Fruit fly (Drosophila melanogaster) whole organism, embryonic: Measurements from ENCODE around the gene SrpRbeta.
A peak's percentile ranks its signal among the peaks of the same experiment; 100 is the strongest.

Source experiments
- Atf6 ChIP-seq: fragments of 200-800 bp; sonication (Bioruptor generic); IDR thresholded peaks from 2 replicates; pipeline ENCODE4 v1.3.6; 2022; ENCODE audit warnings: missing biosample characterization, missing genetic modification characterization
- CG10959 ChIP-seq: fragments of 200-800 bp; sonication (Bioruptor generic); IDR thresholded peaks from 2 replicates; pipeline ENCODE4 v1.3.6; 2022; ENCODE audit warnings: missing biosample characterization, missing genetic modification characterization
- CG11085 ChIP-seq: fragments of 200-800 bp; sonication (Bioruptor generic); IDR thresholded peaks from 2 replicates; pipeline ENCODE4 v1.3.6; 2022; ENCODE audit warnings: missing biosample characterization, missing genetic modification characterization
- CG11504 ChIP-seq: fragments of 200-800 bp; sonication (Bioruptor generic); optimal IDR thresholded peaks from 3 replicates; lab custom pipeline; 2019; ENCODE audit warnings: missing biosample characterization, mild to moderate bottlenecking, missing genetic modification characterization, moderate library complexity
- CG12071 ChIP-seq: fragments of 200-800 bp; sonication (Bioruptor generic); optimal IDR thresholded peaks from 3 replicates; lab custom pipeline; 2018; ENCODE audit warnings: missing biosample characterization, mild to moderate bottlenecking, missing genetic modification characterization
- CG12155 ChIP-seq: fragments of 200-800 bp; sonication (Bioruptor generic); optimal IDR thresholded peaks from 3 replicates; lab custom pipeline; 2016; ENCODE audit warnings: missing biosample characterization, missing genetic modification characterization
- CG12236 ChIP-seq: fragments of 200-800 bp; sonication (Bioruptor generic); optimal IDR thresholded peaks from 2 replicates; lab custom pipeline; 2016; ENCODE audit warnings: missing biosample characterization, missing genetic modification characterization
- CG12391 ChIP-seq: fragments of 200-800 bp; sonication (Bioruptor generic); optimal IDR thresholded peaks from 3 replicates; lab custom pipeline; 2018; ENCODE audit warnings: missing biosample characterization, mild to moderate bottlenecking, missing genetic modification characterization, moderate library complexity
- CG14710 ChIP-seq: fragments of 200-800 bp; sonication (Bioruptor generic); optimal IDR thresholded peaks from 3 replicates; lab custom pipeline; 2019; ENCODE audit warnings: missing biosample characterization, mild to moderate bottlenecking, missing genetic modification characterization, moderate library complexity
- CG15073 ChIP-seq: fragments of 200-800 bp; sonication (Bioruptor generic); optimal IDR thresholded peaks from 2 replicates; lab custom pipeline; 2016; ENCODE audit warnings: missing biosample characterization, missing genetic modification characterization
- CG16815 ChIP-seq: fragments of 200-800 bp; sonication (Bioruptor generic); optimal IDR thresholded peaks from 3 replicates; lab custom pipeline; 2017; ENCODE audit warnings: missing biosample characterization, mild to moderate bottlenecking, missing genetic modification characterization
- CG1792 ChIP-seq: fragments of 200-800 bp; sonication (Bioruptor generic); optimal IDR thresholded peaks from 2 replicates; lab custom pipeline; 2016; ENCODE audit warnings: missing biosample characterization, missing genetic modification characterization
- CG18262 ChIP-seq: fragments of 200-800 bp; optimal IDR thresholded peaks from 3 replicates; lab custom pipeline; 2019; ENCODE audit warnings: missing biosample characterization, mild to moderate bottlenecking, missing genetic modification characterization, moderate library complexity
- CG2120 ChIP-seq: fragments of 200-800 bp; sonication (Bioruptor generic); optimal IDR thresholded peaks from 3 replicates; lab custom pipeline; 2016; ENCODE audit warnings: missing biosample characterization, missing genetic modification characterization
- CG2678 ChIP-seq: fragments of 200-800 bp; sonication (Bioruptor generic); optimal IDR thresholded peaks from 3 replicates; lab custom pipeline; 2019; ENCODE audit warnings: missing biosample characterization, mild to moderate bottlenecking, missing genetic modification characterization, moderate library complexity
- CG2889 ChIP-seq: fragments of 200-800 bp; sonication (Bioruptor generic); IDR thresholded peaks from 3 replicates; pipeline ENCODE4 v1.3.6; 2022; ENCODE audit warnings: missing biosample characterization, missing genetic modification characterization
- CG31365 ChIP-seq: fragments of 200-800 bp; sonication (Bioruptor generic); optimal IDR thresholded peaks from 2 replicates; lab custom pipeline; 2018; ENCODE audit warnings: missing biosample characterization, mild to moderate bottlenecking, missing genetic modification characterization
- CG3163 ChIP-seq: fragments of 200-800 bp; sonication (Bioruptor generic); optimal IDR thresholded peaks from 3 replicates; lab custom pipeline; 2016; ENCODE audit warnings: missing biosample characterization, missing genetic modification characterization
- CG33213 ChIP-seq: fragments of 200-800 bp; sonication (Bioruptor generic); optimal IDR thresholded peaks from 3 replicates; lab custom pipeline; 2016; ENCODE audit warnings: missing biosample characterization, missing genetic modification characterization
- CG4424 ChIP-seq: fragments of 200-800 bp; sonication (Bioruptor generic); optimal IDR thresholded peaks from 3 replicates; lab custom pipeline; 2016; ENCODE audit warnings: missing biosample characterization, missing genetic modification characterization
- CG5953 ChIP-seq: fragments of 200-800 bp; sonication (Bioruptor generic); IDR thresholded peaks from 2 replicates; pipeline ENCODE4 v1.3.6; 2022; ENCODE audit warnings: missing biosample characterization, missing genetic modification characterization
- CG6175 ChIP-seq: fragments of 200-800 bp; sonication (Bioruptor generic); IDR thresholded peaks from 3 replicates; pipeline ENCODE4 v1.3.6; 2022; ENCODE audit warnings: missing biosample characterization, missing genetic modification characterization
- CG8281 ChIP-seq: fragments of 200-800 bp; sonication (Bioruptor generic); optimal IDR thresholded peaks from 2 replicates; lab custom pipeline; 2018; ENCODE audit warnings: missing biosample characterization, mild to moderate bottlenecking, missing genetic modification characterization, moderate library complexity
- CG8290 ChIP-seq, 3 experiments: fragments of 200-800 bp; sonication (Bioruptor generic); optimal IDR thresholded peaks; 2 replicates each; lab custom pipeline; 2016 to 2019; ENCODE audit warnings: missing biosample characterization in 3 of 3, missing genetic modification characterization in 3 of 3, mild to moderate bottlenecking in 2 of 3, moderate library complexity in 1 of 3
- CG9876 ChIP-seq: fragments of 200-800 bp; sonication (Bioruptor generic); optimal IDR thresholded peaks from 2 replicates; lab custom pipeline; 2016; ENCODE audit warnings: missing biosample characterization, missing genetic modification characterization
- D19A ChIP-seq: fragments of 200-800 bp; optimal IDR thresholded peaks from 3 replicates; lab custom pipeline; 2019; ENCODE audit warnings: missing biosample characterization, mild to moderate bottlenecking, missing genetic modification characterization, moderate library complexity
- H2.0 ChIP-seq: fragments of 200-800 bp; sonication (Bioruptor generic); IDR thresholded peaks from 2 replicates; pipeline ENCODE4 v1.3.6; 2022; ENCODE audit warnings: missing biosample characterization, missing genetic modification characterization
- HHEX ChIP-seq: fragments of 200-800 bp; sonication (Bioruptor generic); optimal IDR thresholded peaks from 3 replicates; lab custom pipeline; 2017; ENCODE audit warnings: missing biosample characterization, mild to moderate bottlenecking, missing genetic modification characterization, missing genetic modification reagents
- Nf-YA ChIP-seq: fragments of 200-800 bp; sonication (Bioruptor generic); IDR thresholded peaks from 2 replicates; pipeline ENCODE4 v1.3.6; 2022; ENCODE audit warnings: missing biosample characterization, missing genetic modification characterization
- Oli ChIP-seq: fragments of 200-800 bp; sonication (Bioruptor generic); optimal IDR thresholded peaks from 2 replicates; lab custom pipeline; 2018; ENCODE audit warnings: missing biosample characterization, mild to moderate bottlenecking, missing genetic modification characterization, moderate library complexity
- Opbp ChIP-seq: fragments of 200-800 bp; sonication (Bioruptor generic); IDR thresholded peaks from 3 replicates; pipeline ENCODE4 v1.3.6; 2022; ENCODE audit warnings: missing biosample characterization, missing genetic modification characterization; ENCODE audit not compliant: partially characterized antibody
- Poxn ChIP-seq: fragments of 200-800 bp; sonication (Bioruptor generic); IDR thresholded peaks from 2 replicates; pipeline ENCODE4 v1.3.6; 2022; ENCODE audit warnings: missing biosample characterization, missing genetic modification characterization
- Ravus ChIP-seq: fragments of 200-800 bp; sonication (Bioruptor generic); IDR thresholded peaks from 2 replicates; pipeline ENCODE4 v1.3.6; 2022; ENCODE audit warnings: missing biosample characterization, missing genetic modification characterization
- Sin3A ChIP-seq: fragments of >200 bp; optimal IDR thresholded peaks from 2 replicates; lab custom pipeline; 2018
- Six4 ChIP-seq: fragments of 200-800 bp; sonication (Bioruptor generic); optimal IDR thresholded peaks from 2 replicates; lab custom pipeline; 2016; ENCODE audit warnings: missing biosample characterization, missing genetic modification characterization
- Tbp ChIP-seq: fragments of >200 bp; optimal IDR thresholded peaks from 2 replicates; lab custom pipeline; 2018; ENCODE audit warnings: missing biosample characterization, missing genetic modification characterization
- ac ChIP-seq: fragments of 200-800 bp; sonication (Bioruptor generic); optimal IDR thresholded peaks from 3 replicates; lab custom pipeline; 2017; ENCODE audit warnings: missing biosample characterization, mild to moderate bottlenecking, missing genetic modification characterization
- ase ChIP-seq: fragments of 200-800 bp; sonication (Bioruptor generic); IDR thresholded peaks from 3 replicates; pipeline ENCODE4 v1.3.6; 2022; ENCODE audit warnings: missing biosample characterization, missing genetic modification characterization
- ato ChIP-seq: fragments of 200-800 bp; sonication (Bioruptor generic); IDR thresholded peaks from 2 replicates; pipeline ENCODE4 v1.3.6; 2022; ENCODE audit warnings: missing biosample characterization, missing genetic modification characterization; ENCODE audit not compliant: partially characterized antibody
- fd64A ChIP-seq: fragments of 200-800 bp; sonication (Bioruptor generic); optimal IDR thresholded peaks from 3 replicates; lab custom pipeline; 2018; ENCODE audit warnings: missing biosample characterization, mild to moderate bottlenecking, missing genetic modification characterization
- grn ChIP-seq: fragments of 200-800 bp; sonication (Bioruptor generic); optimal IDR thresholded peaks from 3 replicates; lab custom pipeline; 2017; ENCODE audit warnings: missing biosample characterization, missing genetic modification characterization
- hb ChIP-seq: fragments of 200-800 bp; sonication (Bioruptor generic); IDR thresholded peaks from 3 replicates; pipeline ENCODE4 v1.3.6; 2022; ENCODE audit warnings: missing biosample characterization, missing genetic modification characterization; ENCODE audit not compliant: partially characterized antibody
- jing ChIP-seq: fragments of 200-800 bp; sonication (Bioruptor generic); optimal IDR thresholded peaks from 2 replicates; lab custom pipeline; 2018; ENCODE audit warnings: missing biosample characterization, mild to moderate bottlenecking, missing genetic modification characterization
- org-1 ChIP-seq: fragments of 200-800 bp; sonication (Bioruptor generic); optimal IDR thresholded peaks from 2 replicates; lab custom pipeline; 2017; ENCODE audit warnings: missing biosample characterization, missing genetic modification characterization
- p53 ChIP-seq: fragments of 200-800 bp; sonication (Bioruptor generic); optimal IDR thresholded peaks from 2 replicates; lab custom pipeline; 2016; ENCODE audit warnings: missing biosample characterization, missing genetic modification characterization
- pnt ChIP-seq: fragments of 200-800 bp; sonication (Bioruptor generic); optimal IDR thresholded peaks from 3 replicates; lab custom pipeline; 2016; ENCODE audit warnings: missing biosample characterization, missing genetic modification characterization
- pzg ChIP-seq: fragments of 200-800 bp; sonication (Bioruptor generic); optimal IDR thresholded peaks from 3 replicates; lab custom pipeline; 2018; ENCODE audit warnings: missing biosample characterization, mild to moderate bottlenecking, missing genetic modification characterization, moderate library complexity
- rib ChIP-seq: fragments of 200-800 bp; sonication (Bioruptor generic); IDR thresholded peaks from 2 replicates; pipeline ENCODE4 v1.3.6; 2022; ENCODE audit warnings: missing biosample characterization, missing genetic modification characterization
- sens ChIP-seq: fragments of 200-800 bp; sonication (Bioruptor generic); peaks from one replicate; lab custom pipeline; 2016; ENCODE audit warnings: missing biosample characterization, missing genetic modification characterization
- slp2 ChIP-seq: fragments of 200-800 bp; sonication (Bioruptor generic); optimal IDR thresholded peaks from 2 replicates; lab custom pipeline; 2016; ENCODE audit warnings: missing biosample characterization, missing genetic modification characterization
- tgo ChIP-seq: fragments of 200-800 bp; sonication (Bioruptor generic); IDR thresholded peaks from 3 replicates; pipeline ENCODE4 v1.3.6; 2022; ENCODE audit warnings: missing biosample characterization, missing genetic modification characterization

Gene SrpRbeta

DNA sequence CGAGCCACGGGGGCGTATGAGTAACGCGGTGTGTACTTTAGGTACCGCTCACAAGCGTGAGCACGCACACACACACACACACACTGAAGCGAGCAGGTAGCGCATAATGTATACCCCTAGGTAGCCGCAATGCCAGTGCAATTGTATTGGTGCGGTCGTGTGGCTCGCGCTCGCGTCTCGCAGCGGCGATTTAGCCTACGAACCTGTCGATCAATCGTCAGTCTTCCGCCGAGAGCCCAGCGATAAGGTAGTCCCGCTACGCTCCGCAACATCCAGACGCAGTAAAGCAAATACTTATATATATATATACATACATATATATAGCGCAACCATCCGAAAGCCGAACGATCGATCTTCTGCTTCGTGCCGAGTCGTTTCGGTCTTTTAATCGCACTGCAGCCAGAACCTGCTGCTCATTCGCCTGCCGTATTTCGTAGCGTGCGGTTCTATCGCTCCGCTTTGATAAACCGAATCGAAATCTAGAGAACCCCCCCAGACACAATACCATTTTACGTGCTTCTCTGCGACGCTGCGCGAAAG, 44.4 kb downstream of the SrpRbeta start, which contains the start of gene hry (continued):
- TF ChIP-seq CG2678 (tag; lab: Kevin White, UChicago), result peak; percentile 40
- peak; percentile 25 for TF ChIP-seq HHEX (GFP tag; lab: Kevin White, UChicago)
- TF ChIP-seq CG1792 (GFP tag; lab: Kevin White, UChicago), result no peak
- TF ChIP-seq CG33213 (GFP tag; lab: Kevin White, UChicago), result no peak
- TF ChIP-seq Sin3A, result no peak
- TF ChIP-seq CG4424 (GFP tag; lab: Kevin White, UChicago), result no peak
- TF ChIP-seq Opbp, result peak; percentile 69; the same call in 2 of the 3 replicates
- TF ChIP-seq CG9876 (GFP tag; lab: Kevin White, UChicago), result no peak
- no peak for TF ChIP-seq Poxn (GFP tag; lab: Robert Waterston, UW)
- TF ChIP-seq CG8290 (GFP tag; optimal IDR thresholded peaks at IDR 0.05; lab: Kevin White, UChicago), result no peak
- peak; percentile 35 to 63 for TF ChIP-seq CG8290 (tag; optimal IDR thresholded peaks at IDR 0.05; lab: Kevin White, UChicago)
- no peak for TF ChIP-seq hb (GFP tag; lab: Robert Waterston, UW)
- peak; percentile 37 for TF ChIP-seq CG12391 (tag; lab: Kevin White, UChicago)
- no peak for TF ChIP-seq CG2889 (GFP tag; lab: Robert Waterston, UW)
- TF ChIP-seq CG12071, result peak; percentile 38
- TF ChIP-seq jing (GFP tag; lab: Kevin White, UChicago), result peak; percentile 58
- no peak for TF ChIP-seq H2.0 (GFP tag; lab: Robert Waterston, UW)
- TF ChIP-seq Ravus, result no peak
- no peak for TF ChIP-seq tgo (GFP tag; lab: Robert Waterston, UW)
- no peak for TF ChIP-seq Nf-YA
- no peak for TF ChIP-seq ase
- TF ChIP-seq grn, result peak; percentile 52
- TF ChIP-seq slp2 (GFP tag; lab: Kevin White, UChicago), result no peak
- no peak for TF ChIP-seq CG15073 (GFP tag; lab: Kevin White, UChicago)
- TF ChIP-seq ac (GFP tag; lab: Kevin White, UChicago), result peak; percentile 45
- TF ChIP-seq D19A (tag; lab: Kevin White, UChicago), result peak; percentile 57
- TF ChIP-seq CG16815 (GFP tag; lab: Kevin White, UChicago), result no peak
- TF ChIP-seq fd64A (GFP tag; lab: Kevin White, UChicago), result no peak
- TF ChIP-seq CG6175 (GFP tag; lab: Robert Waterston, UW), result 0 out of 3 replicates have a peak, but pooled peaks have one; percentile 30
- TF ChIP-seq CG12236 (GFP tag; lab: Kevin White, UChicago), result no peak
- peak; percentile 64; the same call in 1 of the 2 replicates for TF ChIP-seq rib (GFP tag; lab: Robert Waterston, UW)
- no peak for TF ChIP-seq pzg (GFP tag; lab: Kevin White, UChicago)
- peak; percentile 44 for TF ChIP-seq Oli (tag; lab: Kevin White, UChicago)
- TF ChIP-seq CG11085, result no peak
- peak; percentile 79 for TF ChIP-seq sens
- TF ChIP-seq CG5953 (GFP tag; lab: Robert Waterston, UW), result peak; percentile 48; the same call in 1 of the 2 replicates
- TF ChIP-seq Tbp (GFP tag; lab: Kevin White, UChicago), result no peak
- TF ChIP-seq CG10959 (GFP tag; lab: Robert Waterston, UW), result 0 out of 2 replicates have a peak, but pooled peaks have one; percentile 6
- TF ChIP-seq Six4, result no peak
- TF ChIP-seq CG2120 (GFP tag; lab: Kevin White, UChicago), result no peak
- TF ChIP-seq Atf6 (GFP tag; lab: Robert Waterston, UW), result no peak; the same call in 1 of the 2 replicates
- peak; percentile 33 for TF ChIP-seq CG8281 (tag; lab: Kevin White, UChicago)
- TF ChIP-seq CG14710 (tag; lab: Kevin White, UChicago), result peak; percentile 16
- no peak for TF ChIP-seq CG3163 (GFP tag; lab: Kevin White, UChicago)
- TF ChIP-seq p53 (GFP tag; lab: Kevin White, UChicago), result no peak
- peak; percentile 21; the same call in 1 of the 2 replicates for TF ChIP-seq ato (GFP tag; lab: Robert Waterston, UW)
- TF ChIP-seq CG18262, result peak; percentile 40
- TF ChIP-seq CG11504 (tag; lab: Kevin White, UChicago), result peak; percentile 38
- TF ChIP-seq CG12155 (GFP tag; lab: Kevin White, UChicago), result peak; percentile 22
- TF ChIP-seq pnt (GFP tag; lab: Kevin White, UChicago), result no peak
- peak; percentile 1 for TF ChIP-seq CG31365 (tag; lab: Kevin White, UChicago)
- peak; percentile 14 for TF ChIP-seq org-1 (GFP tag; lab: Kevin White, UChicago)
